Worm (Caenorhabditis elegans): Measurements from ENCODE around the gene xpo-3.

DNA sequence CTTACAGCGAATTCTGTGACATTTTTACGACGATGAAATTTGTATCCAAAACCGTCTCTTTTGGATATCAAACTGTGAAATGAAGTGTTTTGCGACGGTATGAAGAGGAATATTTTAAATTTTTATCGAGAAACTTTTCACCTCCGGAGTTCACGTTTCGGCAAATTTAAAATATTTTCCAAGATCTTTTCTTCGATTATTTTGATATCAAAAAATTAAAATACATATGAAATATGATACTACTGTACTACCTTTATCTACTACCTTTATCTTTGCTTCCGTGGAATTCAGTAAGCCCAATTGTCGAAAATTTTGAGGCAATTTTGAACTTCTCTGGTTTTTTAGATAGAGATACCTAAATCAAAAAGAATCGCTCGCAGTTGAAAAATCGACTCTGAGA, 46.1 kb downstream of the xpo-3 start, which contains the start of gene kin-26:
- TF ChIP-seq him-1 (tag; optimal IDR thresholded peaks at IDR 0.05): no peak
- TF ChIP-seq W03F9.2 (tag; optimal IDR thresholded peaks at IDR 0.05): no peak

Measured in whole organism, L4/young adult.